Worm (Caenorhabditis elegans) whole organism, late embryonic: ENCODE measurements around the gene kreg-1.

Source experiments
- C08G9.2 ChIP-seq: sonication (generic microtip); optimal IDR thresholded peaks from 2 replicates; lab custom pipeline; 2016; ENCODE audit warnings: mild to moderate bottlenecking, missing genetic modification characterization, moderate library complexity, missing compliant biosample characterization
- F13H6.1 ChIP-seq: sonication (generic microtip); optimal IDR thresholded peaks from 2 replicates; lab custom pipeline; 2016; ENCODE audit warnings: missing genetic modification characterization, missing compliant biosample characterization
- K02D7.2 ChIP-seq: sonication (generic microtip); optimal IDR thresholded peaks from 2 replicates; lab custom pipeline; 2017; ENCODE audit warnings: mild to moderate bottlenecking, missing genetic modification characterization, missing compliant biosample characterization
- Y22D7AL.16 ChIP-seq: sonication (generic microtip); optimal IDR thresholded peaks from 2 replicates; lab custom pipeline; 2016; ENCODE audit warnings: missing genetic modification characterization, missing compliant biosample characterization
- ama-1 ChIP-seq: fragments of 150-350 bp; optimal IDR thresholded peaks from 2 replicates; lab custom pipeline; 2014
- ceh-18 ChIP-seq: sonication (generic microtip); optimal IDR thresholded peaks from 2 replicates; lab custom pipeline; 2016; ENCODE audit warnings: missing genetic modification characterization, missing compliant biosample characterization
- ceh-19 ChIP-seq: fragments of 200-800 bp; sonication (Bioruptor generic); optimal IDR thresholded peaks from 2 replicates; lab custom pipeline; 2018; ENCODE audit warnings: mild to moderate bottlenecking, missing genetic modification characterization, missing compliant biosample characterization
- ceh-22 ChIP-seq: sonication (generic microtip); optimal IDR thresholded peaks from 2 replicates; lab custom pipeline; 2017; ENCODE audit warnings: missing biosample characterization, missing genetic modification characterization
- ceh-24 ChIP-seq: sonication (generic microtip); optimal IDR thresholded peaks from 2 replicates; lab custom pipeline; 2016; ENCODE audit warnings: mild to moderate bottlenecking, missing genetic modification characterization, missing compliant biosample characterization
- ceh-30 ChIP-seq: fragments of 150-350 bp; optimal IDR thresholded peaks from 2 replicates; lab custom pipeline; 2014; ENCODE audit warnings: missing biosample characterization, missing genetic modification characterization
- ceh-31 ChIP-seq: sonication (generic microtip); optimal IDR thresholded peaks from 2 replicates; lab custom pipeline; 2016; ENCODE audit warnings: missing genetic modification characterization, missing compliant biosample characterization
- ceh-34 ChIP-seq: sonication (generic microtip); optimal IDR thresholded peaks from 2 replicates; lab custom pipeline; 2016; ENCODE audit warnings: mild to moderate bottlenecking, missing genetic modification characterization, missing compliant biosample characterization
- dmd-4 ChIP-seq: sonication (generic microtip); optimal IDR thresholded peaks from 2 replicates; lab custom pipeline; 2016; ENCODE audit warnings: borderline replicate concordance, missing genetic modification characterization, missing compliant biosample characterization
- dve-1 ChIP-seq: sonication (generic microtip); optimal IDR thresholded peaks from 2 replicates; lab custom pipeline; 2017; ENCODE audit warnings: antibody characterized with exemption, mild to moderate bottlenecking, missing genetic modification characterization, missing compliant biosample characterization
- elt-4 ChIP-seq: sonication (generic microtip); optimal IDR thresholded peaks from 2 replicates; lab custom pipeline; 2016; ENCODE audit warnings: missing genetic modification characterization, missing compliant biosample characterization
- ets-4 ChIP-seq: sonication (generic microtip); optimal IDR thresholded peaks from 2 replicates; lab custom pipeline; 2016; ENCODE audit warnings: missing genetic modification characterization, missing compliant biosample characterization
- eyg-1 ChIP-seq: sonication (generic microtip); optimal IDR thresholded peaks from 2 replicates; lab custom pipeline; 2016; ENCODE audit warnings: missing genotype, missing genetic modification characterization, missing compliant biosample characterization
- fkh-10 ChIP-seq: fragments of 150-350 bp; optimal IDR thresholded peaks from 2 replicates; lab custom pipeline; 2014; ENCODE audit warnings: missing biosample characterization, missing genetic modification reagents, missing genetic modification characterization
- hlh-13 ChIP-seq: fragments of 200-800 bp; sonication (Bioruptor generic); optimal IDR thresholded peaks from 2 replicates; lab custom pipeline; 2018; ENCODE audit warnings: mild to moderate bottlenecking, missing genetic modification characterization, missing compliant biosample characterization
- hlh-15 ChIP-seq: sonication (generic microtip); optimal IDR thresholded peaks from 2 replicates; lab custom pipeline; 2016; ENCODE audit warnings: missing genetic modification characterization, missing compliant biosample characterization
- hlh-6 ChIP-seq: sonication (generic microtip); optimal IDR thresholded peaks from 2 replicates; lab custom pipeline; 2016; ENCODE audit warnings: missing genotype, missing genetic modification characterization, missing compliant biosample characterization
- hlh-8 ChIP-seq: sonication (generic microtip); optimal IDR thresholded peaks from 2 replicates; lab custom pipeline; 2016; ENCODE audit warnings: missing genotype, missing genetic modification characterization, missing compliant biosample characterization
- lin-11 ChIP-seq: fragments of 200-800 bp; sonication (Bioruptor generic); optimal IDR thresholded peaks from 2 replicates; lab custom pipeline; 2018; ENCODE audit warnings: mild to moderate bottlenecking, missing genetic modification characterization, missing compliant biosample characterization
- nfya-1 ChIP-seq: sonication (generic microtip); optimal IDR thresholded peaks from 2 replicates; lab custom pipeline; 2017; ENCODE audit warnings: missing genetic modification characterization, mild to moderate bottlenecking, missing compliant biosample characterization, antibody characterized with exemption, moderate library complexity
- nhr-232 ChIP-seq: sonication (generic microtip); optimal IDR thresholded peaks from 2 replicates; lab custom pipeline; 2016; ENCODE audit warnings: missing genetic modification characterization, missing compliant biosample characterization
- odd-2 ChIP-seq: sonication (generic microtip); optimal IDR thresholded peaks from 2 replicates; lab custom pipeline; 2017; ENCODE audit warnings: antibody characterized with exemption, mild to moderate bottlenecking, missing genetic modification characterization, missing compliant biosample characterization
- pag-3 ChIP-seq: sonication (generic microtip); optimal IDR thresholded peaks from 2 replicates; lab custom pipeline; 2016; ENCODE audit warnings: missing compliant biosample characterization, missing genetic modification characterization, borderline replicate concordance
- pat-9 ChIP-seq: fragments of 200-800 bp; sonication (Bioruptor generic); optimal IDR thresholded peaks from 2 replicates; lab custom pipeline; 2018; ENCODE audit warnings: mild to moderate bottlenecking, missing genetic modification characterization, moderate library complexity, missing compliant biosample characterization
- pha-4 ChIP-seq: fragments of 150-350 bp; optimal IDR thresholded peaks from 2 replicates; lab custom pipeline; 2018; ENCODE audit warnings: missing biosample characterization, missing genetic modification reagents, missing genetic modification characterization
- ref-2 ChIP-seq: sonication (generic microtip); optimal IDR thresholded peaks from 2 replicates; lab custom pipeline; 2016; ENCODE audit warnings: missing genetic modification characterization, missing compliant biosample characterization
- sox-2 ChIP-seq: fragments of 200-800 bp; sonication (Bioruptor generic); IDR thresholded peaks from 2 replicates; pipeline ENCODE4 v1.3.6; 2022; ENCODE audit warnings: missing genetic modification reagents, missing genetic modification characterization, missing compliant biosample characterization
- sox-4 ChIP-seq: sonication (generic microtip); optimal IDR thresholded peaks from 2 replicates; lab custom pipeline; 2017; ENCODE audit warnings: mild to moderate bottlenecking, missing genetic modification characterization, inconsistent platforms, missing compliant biosample characterization
- tbx-2 ChIP-seq: sonication (generic microtip); optimal IDR thresholded peaks from 2 replicates; lab custom pipeline; 2016; ENCODE audit warnings: missing genetic modification characterization, missing compliant biosample characterization
- tbx-7 ChIP-seq: sonication (generic microtip); optimal IDR thresholded peaks from 2 replicates; lab custom pipeline; 2016; ENCODE audit warnings: missing genotype, missing genetic modification characterization, missing compliant biosample characterization
- unc-86 ChIP-seq: sonication (generic microtip); optimal IDR thresholded peaks from 2 replicates; lab custom pipeline; 2016; ENCODE audit warnings: missing genetic modification characterization, missing compliant biosample characterization
- ztf-16 ChIP-seq: sonication (generic microtip); optimal IDR thresholded peaks from 2 replicates; lab custom pipeline; 2017; ENCODE audit warnings: missing genetic modification characterization, missing compliant biosample characterization

The kreg-1 gene

ce11 chrX:8714845-8715244 lies 5.3 kb downstream of the kreg-1 start:
- TF ChIP-seq ref-2 (tag; lab: Kevin White, UChicago), result no peak
- no peak for TF ChIP-seq dmd-4 (tag; lab: Kevin White, UChicago)
- TF ChIP-seq hlh-13 (GFP tag; lab: Kevin White, UChicago), result no peak
- TF ChIP-seq nfya-1 (tag; lab: Kevin White, UChicago), result no peak
- no peak for TF ChIP-seq elt-4 (tag; lab: Kevin White, UChicago)
- TF ChIP-seq pat-9 (tag; lab: Kevin White, UChicago), result no peak
- TF ChIP-seq tbx-2, result no peak
- no peak for TF ChIP-seq sox-2 (GFP tag; lab: Robert Waterston, UW)
- TF ChIP-seq Y22D7AL.16 (tag; lab: Kevin White, UChicago), result no peak
- no peak for TF ChIP-seq pha-4 (tag; lab: Kevin White, UChicago)
- no peak for TF ChIP-seq fkh-10 (GFP tag; lab: Kevin White, UChicago)
- no peak for TF ChIP-seq ets-4 (tag; lab: Kevin White, UChicago)
- TF ChIP-seq ceh-24, result no peak
- TF ChIP-seq ceh-30 (tag; lab: Kevin White, UChicago), result no peak
- TF ChIP-seq F13H6.1 (tag; lab: Kevin White, UChicago), result no peak
- no peak for TF ChIP-seq nhr-232 (tag; lab: Kevin White, UChicago)
- no peak for TF ChIP-seq odd-2 (tag; lab: Kevin White, UChicago)
- no peak for TF ChIP-seq ceh-18
- TF ChIP-seq eyg-1, result no peak
- TF ChIP-seq sox-4 (tag; lab: Kevin White, UChicago), result no peak

ce11 chrX:8716822-8717221 lies 7.3 kb downstream of the kreg-1 start, which contains the start of gene F53A9.7:
TSS of gene F53A9.7 (minus strand) at chrX:8716922.
- TF ChIP-seq ref-2 (tag; lab: Kevin White, UChicago), result no peak
- TF ChIP-seq hlh-6 (tag; lab: Kevin White, UChicago), result no peak
- TF ChIP-seq K02D7.2 (tag; lab: Kevin White, UChicago), result no peak
- no peak for TF ChIP-seq elt-4 (tag; lab: Kevin White, UChicago)
- no peak for TF ChIP-seq pha-4 (tag; lab: Kevin White, UChicago)
- TF ChIP-seq ceh-31 (tag; lab: Kevin White, UChicago), result no peak
- no peak for TF ChIP-seq Y22D7AL.16 (tag; lab: Kevin White, UChicago)
- no peak for TF ChIP-seq hlh-15
- TF ChIP-seq, all 69 proteins: peak for 0

ce11 chrX:8718153-8718552 lies 8.6 kb downstream of the kreg-1 start:
- no peak for TF ChIP-seq ceh-24
- TF ChIP-seq nhr-232 (tag; lab: Kevin White, UChicago), result no peak
- no peak for TF ChIP-seq ceh-22
- TF ChIP-seq pat-9 (tag; lab: Kevin White, UChicago), result no peak
- no peak for TF ChIP-seq dve-1
- TF ChIP-seq C08G9.2 (tag; lab: Kevin White, UChicago), result no peak
- TF ChIP-seq pag-3, result no peak
- no peak for TF ChIP-seq tbx-2
- TF ChIP-seq ceh-30 (tag; lab: Kevin White, UChicago), result no peak
- TF ChIP-seq hlh-8, result no peak
- no peak for TF ChIP-seq ztf-16 (tag; lab: Kevin White, UChicago)
- TF ChIP-seq ama-1 (lab: Kevin White, UChicago), result no peak
- TF ChIP-seq unc-86 (tag; lab: Kevin White, UChicago), result no peak
- no peak for TF ChIP-seq tbx-7 (tag; lab: Kevin White, UChicago)
- TF ChIP-seq pha-4 (tag; lab: Kevin White, UChicago), result no peak
- no peak for TF ChIP-seq ceh-19 (GFP tag; lab: Kevin White, UChicago)
- no peak for TF ChIP-seq lin-11 (tag; lab: Kevin White, UChicago)
- TF ChIP-seq Y22D7AL.16 (tag; lab: Kevin White, UChicago), result no peak
- no peak for TF ChIP-seq ets-4 (tag; lab: Kevin White, UChicago)

- TF ChIP-seq nhr-232 (tag; lab: Kevin White, UChicago) (no peak), ceh-34 (tag; lab: Kevin White, UChicago) (no peak)
Measured at ce11 chrX:8718856-8719255, 9.3 kb downstream of the kreg-1 start, which contains the start of gene F53A9.8. TSS of gene F53A9.8 (minus strand) at chrX:8718904.
